Fruit fly (Drosophila melanogaster) whole organism, embryonic: Measurements from ENCODE around the gene CG42263.

ENCODE experiments used
- Adf1 ChIP-seq: fragments of 200-800 bp; sonication (Bioruptor generic); IDR thresholded peaks from 2 replicates; pipeline ENCODE4 v1.3.6; 2022; ENCODE audit warnings: missing biosample characterization, missing genetic modification characterization
- BEAF-32 ChIP-seq: fragments of 200-800 bp; sonication (Bioruptor generic); optimal IDR thresholded peaks from 3 replicates; lab custom pipeline; 2017; ENCODE audit warnings: missing biosample characterization, missing genetic modification characterization, mild to moderate bottlenecking, moderate library complexity, missing genetic modification reagents
- Bdp1 ChIP-seq: fragments of 200-800 bp; sonication (Bioruptor generic); optimal IDR thresholded peaks from 3 replicates; lab custom pipeline; 2016; ENCODE audit warnings: missing biosample characterization, missing genetic modification characterization
- CG10209 ChIP-seq: fragments of 200-800 bp; sonication (Bioruptor generic); optimal IDR thresholded peaks from 3 replicates; lab custom pipeline; 2017; ENCODE audit warnings: missing biosample characterization, mild to moderate bottlenecking, missing genetic modification characterization, missing genetic modification reagents
- CG12155 ChIP-seq: fragments of 200-800 bp; sonication (Bioruptor generic); optimal IDR thresholded peaks from 3 replicates; lab custom pipeline; 2016; ENCODE audit warnings: missing biosample characterization, missing genetic modification characterization
- CG12299 ChIP-seq: fragments of 200-800 bp; sonication (Bioruptor generic); optimal IDR thresholded peaks from 2 replicates; lab custom pipeline; 2018; ENCODE audit warnings: missing biosample characterization, mild to moderate bottlenecking, missing genetic modification characterization
- CG13775 ChIP-seq: fragments of 200-800 bp; sonication (Bioruptor generic); optimal IDR thresholded peaks from 3 replicates; lab custom pipeline; 2017; ENCODE audit warnings: missing biosample characterization, mild to moderate bottlenecking, missing genetic modification characterization
- CG17359 ChIP-seq: fragments of 200-800 bp; sonication (Bioruptor generic); optimal IDR thresholded peaks from 3 replicates; lab custom pipeline; 2018; ENCODE audit warnings: missing biosample characterization, mild to moderate bottlenecking, missing genetic modification characterization, moderate library complexity
- CG17568 ChIP-seq: fragments of 200-800 bp; sonication (Bioruptor generic); optimal IDR thresholded peaks from 2 replicates; lab custom pipeline; 2018; ENCODE audit warnings: missing biosample characterization, mild to moderate bottlenecking, missing genetic modification characterization, moderate library complexity
- CG1832 ChIP-seq: fragments of 200-800 bp; sonication (Bioruptor generic); optimal IDR thresholded peaks from 2 replicates; lab custom pipeline; 2017; ENCODE audit warnings: missing biosample characterization, mild to moderate bottlenecking, missing genetic modification characterization, inconsistent platforms
- CG18476 ChIP-seq: fragments of 200-800 bp; sonication (Bioruptor generic); optimal IDR thresholded peaks from 2 replicates; lab custom pipeline; 2016; ENCODE audit warnings: missing biosample characterization, mild to moderate bottlenecking, missing genetic modification characterization
- CG18599 ChIP-seq: fragments of 200-800 bp; sonication (Bioruptor generic); optimal IDR thresholded peaks from 3 replicates; lab custom pipeline; 2017; ENCODE audit warnings: missing biosample characterization, missing genetic modification characterization, mild to moderate bottlenecking, moderate library complexity, missing genetic modification reagents
- CG2199 ChIP-seq: fragments of 200-800 bp; sonication (Bioruptor generic); IDR thresholded peaks from 3 replicates; pipeline ENCODE4 v1.3.6; 2022; ENCODE audit warnings: missing biosample characterization, missing genetic modification characterization
- CG2678 ChIP-seq: fragments of 200-800 bp; sonication (Bioruptor generic); optimal IDR thresholded peaks from 3 replicates; lab custom pipeline; 2019; ENCODE audit warnings: missing biosample characterization, mild to moderate bottlenecking, missing genetic modification characterization, moderate library complexity
- CG2712 ChIP-seq: fragments of 200-800 bp; optimal IDR thresholded peaks from 3 replicates; lab custom pipeline; 2019; ENCODE audit warnings: missing biosample characterization, mild to moderate bottlenecking, missing genetic modification characterization, moderate library complexity
- CG30020 ChIP-seq: fragments of 200-800 bp; optimal IDR thresholded peaks from 2 replicates; lab custom pipeline; 2019; ENCODE audit warnings: missing biosample characterization, mild to moderate bottlenecking, missing genetic modification characterization, moderate library complexity
- CG32532 ChIP-seq: fragments of 200-800 bp; sonication (Bioruptor generic); IDR thresholded peaks from 2 replicates; pipeline ENCODE4 v1.3.6; 2022; ENCODE audit warnings: missing biosample characterization, missing genetic modification characterization
- CG6254 ChIP-seq: fragments of 200-800 bp; sonication (Bioruptor generic); optimal IDR thresholded peaks from 3 replicates; lab custom pipeline; 2017; ENCODE audit warnings: mild to moderate bottlenecking, missing biosample characterization, missing genetic modification reagents, missing genetic modification characterization
- CG6813 ChIP-seq: fragments of 200-800 bp; sonication (Bioruptor generic); optimal IDR thresholded peaks from 2 replicates; lab custom pipeline; 2017; ENCODE audit warnings: missing biosample characterization, missing genetic modification characterization, mild to moderate bottlenecking, moderate library complexity, missing genetic modification reagents
- CG7556 ChIP-seq: fragments of 200-800 bp; sonication (Bioruptor generic); optimal IDR thresholded peaks from 2 replicates; lab custom pipeline; 2017; ENCODE audit warnings: missing biosample characterization, mild to moderate bottlenecking, missing genetic modification characterization
- CG9932 ChIP-seq: fragments of 200-800 bp; sonication (Bioruptor generic); IDR thresholded peaks from 2 replicates; pipeline ENCODE4 v1.3.6; 2022; ENCODE audit warnings: missing biosample characterization, missing genetic modification characterization
- CTCF ChIP-seq: fragments of 200-800 bp; sonication (Bioruptor generic); optimal IDR thresholded peaks from 2 replicates; lab custom pipeline; 2017; ENCODE audit warnings: missing biosample characterization, mild to moderate bottlenecking, missing genetic modification characterization, moderate library complexity
- CoRest ChIP-seq: fragments of 200-800 bp; sonication (Bioruptor generic); optimal IDR thresholded peaks from 3 replicates; lab custom pipeline; 2018; ENCODE audit warnings: missing biosample characterization, mild to moderate bottlenecking, missing genetic modification characterization, moderate library complexity
- Dip3 ChIP-seq: fragments of 200-800 bp; sonication (Bioruptor generic); optimal IDR thresholded peaks from 3 replicates; lab custom pipeline; 2016; ENCODE audit warnings: missing biosample characterization, missing genetic modification characterization
- E2f2 ChIP-seq: fragments of 200-800 bp; sonication (Bioruptor generic); IDR thresholded peaks from 2 replicates; pipeline ENCODE4 v1.3.6; 2022; ENCODE audit warnings: missing biosample characterization, missing genetic modification characterization
- Fer3 ChIP-seq: fragments of 200-800 bp; sonication (Bioruptor generic); optimal IDR thresholded peaks from 2 replicates; lab custom pipeline; 2018; ENCODE audit warnings: missing biosample characterization, mild to moderate bottlenecking, missing genetic modification characterization, moderate library complexity
- Hmr ChIP-seq: fragments of 200-800 bp; sonication (Bioruptor generic); optimal IDR thresholded peaks from 3 replicates; lab custom pipeline; 2017; ENCODE audit warnings: mild to moderate bottlenecking, missing biosample characterization, missing genetic modification reagents, missing genetic modification characterization
- Hr51 ChIP-seq, 2 experiments: fragments of 200-800 bp; sonication (Bioruptor generic); optimal IDR thresholded peaks; 2 replicates in 1 of 2; 3 replicates in 1 of 2; lab custom pipeline; 2016 to 2018; ENCODE audit warnings: missing biosample characterization in 2 of 2, missing genetic modification characterization in 2 of 2, mild to moderate bottlenecking in 1 of 2, moderate library complexity in 1 of 2
- Med ChIP-seq: fragments of 200-800 bp; sonication (Bioruptor generic); peaks from one replicate; lab custom pipeline; 2016; ENCODE audit warnings: missing biosample characterization, missing genetic modification characterization, mild to moderate bottlenecking, inconsistent platforms, moderate library complexity
- PHDP ChIP-seq: fragments of 200-800 bp; sonication (Bioruptor generic); optimal IDR thresholded peaks from 3 replicates; lab custom pipeline; 2018; ENCODE audit warnings: missing biosample characterization, mild to moderate bottlenecking, missing genetic modification characterization, moderate library complexity
- Rfx ChIP-seq: fragments of 200-800 bp; sonication (Bioruptor generic); IDR thresholded peaks from 2 replicates; pipeline ENCODE4 v1.3.6; 2022; ENCODE audit warnings: missing biosample characterization, missing genetic modification characterization
- Sox102F ChIP-seq: fragments of 200-800 bp; sonication (Bioruptor generic); optimal IDR thresholded peaks from 2 replicates; lab custom pipeline; 2018; ENCODE audit warnings: missing biosample characterization, mild to moderate bottlenecking, missing genetic modification characterization, moderate library complexity
- Trl ChIP-seq, 3 experiments: fragments of >200 bp in 2 of 3; fragments of 200-800 bp in 1 of 3; sonication (Bioruptor generic) in 1 of 3; optimal IDR thresholded peaks; 2 replicates in 1 of 3; 3 replicates in 2 of 3; lab custom pipeline; 2016 to 2017; ENCODE audit warnings: missing biosample characterization in 1 of 3, missing genetic modification characterization in 1 of 3
- abd-A ChIP-seq: fragments of 200-800 bp; sonication (Bioruptor generic); optimal IDR thresholded peaks from 3 replicates; lab custom pipeline; 2019; ENCODE audit warnings: missing biosample characterization, mild to moderate bottlenecking, missing genetic modification characterization, moderate library complexity
- bsh ChIP-seq, 2 experiments: fragments of 200-800 bp; sonication (Bioruptor generic); optimal IDR thresholded peaks; 2 replicates each; lab custom pipeline; 2017 to 2018; ENCODE audit warnings: mild to moderate bottlenecking in 2 of 2, missing biosample characterization in 2 of 2, missing genetic modification characterization in 2 of 2, moderate library complexity in 1 of 2
- cg ChIP-seq: fragments of 200-800 bp; sonication (Bioruptor generic); optimal IDR thresholded peaks from 3 replicates; lab custom pipeline; 2019; ENCODE audit warnings: missing biosample characterization, mild to moderate bottlenecking, missing genetic modification characterization, moderate library complexity
- crol ChIP-seq: fragments of 200-800 bp; sonication (Bioruptor generic); IDR thresholded peaks from 2 replicates; pipeline ENCODE4 v1.3.6; 2022; ENCODE audit warnings: missing biosample characterization, missing genetic modification characterization
- crp ChIP-seq, 2 experiments: fragments of 200-800 bp; sonication (Bioruptor generic); optimal IDR thresholded peaks; 2 replicates in 1 of 2; 3 replicates in 1 of 2; lab custom pipeline; 2017; ENCODE audit warnings: missing biosample characterization in 2 of 2, missing genetic modification characterization in 2 of 2, mild to moderate bottlenecking in 1 of 2, moderate library complexity in 1 of 2
- exex ChIP-seq: fragments of 200-800 bp; sonication (Bioruptor generic); optimal IDR thresholded peaks from 4 replicates; lab custom pipeline; 2018; ENCODE audit warnings: missing biosample characterization, mild to moderate bottlenecking, missing genetic modification characterization, moderate library complexity
- h ChIP-seq: fragments of >200 bp; optimal IDR thresholded peaks from 2 replicates; lab custom pipeline; 2017
- lov ChIP-seq, 2 experiments: fragments of 200-800 bp in 1 of 2; fragments of >200 bp in 1 of 2; sonication (Bioruptor generic) in 1 of 2; IDR thresholded peaks in 1 of 2; optimal IDR thresholded peaks in 1 of 2; 2 replicates in 1 of 2; 3 replicates in 1 of 2; pipeline versions ENCODE4 v1.3.6 to Lab custom; 2017 to 2022; ENCODE audit warnings: missing biosample characterization in 1 of 2, missing genetic modification characterization in 1 of 2
- luna ChIP-seq: fragments of 200-800 bp; sonication (Bioruptor generic); optimal IDR thresholded peaks from 2 replicates; lab custom pipeline; 2016; ENCODE audit warnings: missing biosample characterization, missing genetic modification characterization
- row ChIP-seq: fragments of 200-800 bp; sonication (Bioruptor generic); IDR thresholded peaks from 3 replicates; pipeline ENCODE4 v1.3.6; 2022; ENCODE audit warnings: missing biosample characterization, missing genetic modification characterization
- slbo ChIP-seq: fragments of 200-800 bp; sonication (Bioruptor generic); IDR thresholded peaks from 2 replicates; pipeline ENCODE4 v1.3.6; 2022; ENCODE audit warnings: missing biosample characterization, missing genetic modification characterization
- vvl ChIP-seq: fragments of 200-800 bp; sonication (Bioruptor generic); IDR thresholded peaks from 2 replicates; pipeline ENCODE4 v1.3.6; 2022; ENCODE audit warnings: missing biosample characterization, missing genetic modification characterization
- zen2 ChIP-seq: fragments of 200-800 bp; sonication (Bioruptor generic); IDR thresholded peaks from 3 replicates; pipeline ENCODE4 v1.3.6; 2022; ENCODE audit warnings: missing biosample characterization, missing genetic modification characterization; ENCODE audit not compliant: partially characterized antibody
- zfh2 ChIP-seq: fragments of 200-800 bp; sonication (Bioruptor generic); optimal IDR thresholded peaks from 2 replicates; lab custom pipeline; 2016; ENCODE audit warnings: missing biosample characterization, missing genetic modification characterization

The CG42263 gene

dm6 chr3L:19929051-19929718, 26.4 kb downstream of the CG42263 start (continued):
- TF ChIP-seq CG10209 (GFP tag; lab: Kevin White, UChicago) (peak; percentile 40), slbo (GFP tag; lab: Robert Waterston, UW) (peak; percentile 56; the same call in 1 of the 2 replicates), Hr51 (GFP tag; optimal IDR thresholded peaks at IDR 0.05; lab: Kevin White, UChicago) (peak in 1 of 2 experiments; percentile 43), bsh (GFP tag; optimal IDR thresholded peaks at IDR 0.05; lab: Kevin White, UChicago) (peak in 1 of 2 experiments; percentile 11), CG2678 (tag; lab: Kevin White, UChicago) (peak; percentile 26), CG1832 (GFP tag; lab: Kevin White, UChicago) (peak; percentile 88), Fer3 (tag; lab: Kevin White, UChicago) (peak; percentile 47), CG6813 (GFP tag; lab: Kevin White, UChicago) (peak; percentile 13), CG6254 (no peak), cg (GFP tag; lab: Kevin White, UChicago) (peak; percentile 77), PHDP (tag; lab: Kevin White, UChicago) (peak; percentile 32), CG7556 (GFP tag; lab: Kevin White, UChicago) (peak; percentile 34), Hmr (peak; percentile 21), CG13775 (GFP tag; lab: Kevin White, UChicago) (no peak), CG2712 (tag; lab: Kevin White, UChicago) (peak; percentile 8), h (lab: Kevin White, UChicago) (no peak), crol (GFP tag; lab: Robert Waterston, UW) (peak; percentile 84), CG9932 (peak; percentile 36; the same call in 1 of the 2 replicates), CG32532 (GFP tag; lab: Robert Waterston, UW) (0 out of 2 replicates have a peak, but pooled peaks have one; percentile 31), Sox102F (GFP tag; lab: Kevin White, UChicago) (peak; percentile 43), Adf1 (GFP tag; lab: Robert Waterston, UW) (no peak), BEAF-32 (no peak), luna (no peak), abd-A (tag; lab: Kevin White, UChicago) (no peak), CG17568 (GFP tag; lab: Kevin White, UChicago) (no peak), CG18599 (GFP tag; lab: Kevin White, UChicago) (peak; percentile 20), Trl (optimal IDR thresholded peaks at IDR 0.05; lab: Kevin White, UChicago) (peak in 1 of 2 experiments; percentile 78), Trl (GFP tag; optimal IDR thresholded peaks at IDR 0.05; lab: Kevin White, UChicago) (no peak), CoRest (peak; percentile 34), zen2 (GFP tag; lab: Robert Waterston, UW) (no peak), Bdp1 (GFP tag; lab: Kevin White, UChicago) (no peak), lov (optimal IDR thresholded peaks at IDR 0.05; lab: Kevin White, UChicago) (no peak), lov (GFP tag; IDR thresholded peaks at IDR 0.05; lab: Robert Waterston, UW) (0 out of 3 replicates have a peak, but pooled peaks have one; percentile 17), CG12299 (tag; lab: Kevin White, UChicago) (no peak), E2f2 (GFP tag; lab: Robert Waterston, UW) (0 out of 2 replicates have a peak, but pooled peaks have one; percentile 6), CG12155 (GFP tag; lab: Kevin White, UChicago) (no peak), CTCF (GFP tag; lab: Kevin White, UChicago) (no peak), CG17359 (tag; lab: Kevin White, UChicago) (peak; percentile 8), CG2199 (GFP tag; lab: Robert Waterston, UW) (0 out of 3 replicates have a peak, but pooled peaks have one; percentile 49), CG30020 (tag; lab: Kevin White, UChicago) (no peak), row (GFP tag; lab: Robert Waterston, UW) (peak; percentile 39), exex (tag; lab: Kevin White, UChicago) (no peak), vvl (GFP tag; lab: Robert Waterston, UW) (no peak), CG18476 (GFP tag; lab: Kevin White, UChicago) (no peak), crp (GFP tag; optimal IDR thresholded peaks at IDR 0.05; lab: Kevin White, UChicago) (no peak), Med (GFP tag; lab: Kevin White, UChicago) (peak; percentile 59), Rfx (GFP tag; lab: Robert Waterston, UW) (0 out of 2 replicates have a peak, but pooled peaks have one; percentile 7), Dip3 (GFP tag; lab: Kevin White, UChicago) (no peak), zfh2 (GFP tag; lab: Kevin White, UChicago) (peak; percentile 17)
